Worm (Caenorhabditis elegans): ENCODE results near the gene clec-196.
A peak's percentile ranks its signal among the peaks of the same experiment; 100 is the strongest.

Gene clec-196

ce11 chrIV:17249691-17250181 is 27.0 kb upstream of the clec-196 start, which contains the start of gene eelo-2 (continued):
- TF ChIP-seq sox-4 (tag; optimal IDR thresholded peaks at IDR 0.05) (no peak), pha-4 (tag; optimal IDR thresholded peaks at IDR 0.05) (no peak), nhr-232 (tag; optimal IDR thresholded peaks at IDR 0.05) (no peak), hlh-8 (tag; optimal IDR thresholded peaks at IDR 0.05) (peak; percentile 20), C38D4.7 (GFP tag; optimal IDR thresholded peaks at IDR 0.05) (no peak), pqm-1 (tag; optimal IDR thresholded peaks at IDR 0.05) (peak; percentile 84), madf-2 (tag; optimal IDR thresholded peaks at IDR 0.05) (peak; percentile 33), ceh-18 (tag; optimal IDR thresholded peaks at IDR 0.05) (peak; percentile 94), rnt-1 (tag; optimal IDR thresholded peaks at IDR 0.05) (peak; percentile 68), ref-2 (tag; optimal IDR thresholded peaks at IDR 0.05) (peak; percentile 82), ceh-2 (tag; optimal IDR thresholded peaks at IDR 0.05) (peak; percentile 49), hlh-15 (tag; optimal IDR thresholded peaks at IDR 0.05) (no peak), ceh-19 (GFP tag; optimal IDR thresholded peaks at IDR 0.05) (peak; percentile 6), zip-5 (tag; optimal IDR thresholded peaks at IDR 0.05) (no peak), sox-2 (GFP tag; IDR thresholded peaks at IDR 0.05) (0 out of 2 replicates have a peak, but pooled peaks have one; percentile 34), gmeb-2 (tag; optimal IDR thresholded peaks at IDR 0.05) (peak; percentile 54), dve-1 (tag; optimal IDR thresholded peaks at IDR 0.05) (peak; percentile 88), hlh-6 (tag; optimal IDR thresholded peaks at IDR 0.05) (no peak), unc-86 (tag; optimal IDR thresholded peaks at IDR 0.05) (peak; percentile 63), eyg-1 (tag; optimal IDR thresholded peaks at IDR 0.05) (no peak), ztf-16 (tag; optimal IDR thresholded peaks at IDR 0.05) (peak; percentile 69), nfya-1 (tag; optimal IDR thresholded peaks at IDR 0.05) (peak; percentile 93)

ce11 chrIV:17253435-17253834 is 23.3 kb upstream of the clec-196 start:
- TF ChIP-seq K09A11.1 (tag; optimal IDR thresholded peaks at IDR 0.05; ENCODE audit: insufficient read depth) (no peak), tbx-2 (tag; optimal IDR thresholded peaks at IDR 0.05) (no peak), ceh-18 (tag; optimal IDR thresholded peaks at IDR 0.05) (no peak), unc-86 (tag; optimal IDR thresholded peaks at IDR 0.05) (no peak), gmeb-2 (tag; optimal IDR thresholded peaks at IDR 0.05) (no peak), ref-2 (tag; optimal IDR thresholded peaks at IDR 0.05) (no peak), ceh-48 (tag; optimal IDR thresholded peaks at IDR 0.05) (no peak), hlh-13 (GFP tag; optimal IDR thresholded peaks at IDR 0.05) (no peak), odd-2 (tag; optimal IDR thresholded peaks at IDR 0.05) (no peak), zip-5 (tag; optimal IDR thresholded peaks at IDR 0.05) (no peak), ceh-14 (tag; optimal IDR thresholded peaks at IDR 0.05) (no peak), ceh-2 (tag; optimal IDR thresholded peaks at IDR 0.05) (no peak), ceh-22 (tag; optimal IDR thresholded peaks at IDR 0.05) (no peak), hlh-15 (tag; optimal IDR thresholded peaks at IDR 0.05) (no peak), ceh-34 (tag; optimal IDR thresholded peaks at IDR 0.05) (no peak), pat-9 (tag; optimal IDR thresholded peaks at IDR 0.05) (no peak)

ce11 chrIV:17255001-17255400 is 21.8 kb upstream of the clec-196 start, which contains the start of gene gtf-2E1:
TSS of gene gtf-2E1 (plus strand) at chrIV:17255301.
- TF ChIP-seq ceh-45 (GFP tag; IDR thresholded peaks at IDR 0.05), result no peak
- TF ChIP-seq rnt-1 (tag; optimal IDR thresholded peaks at IDR 0.05), result no peak
- TF ChIP-seq ceh-9 (tag; optimal IDR thresholded peaks at IDR 0.05), result no peak
- TF ChIP-seq tbx-7 (tag; optimal IDR thresholded peaks at IDR 0.05), result no peak
- no peak for TF ChIP-seq elt-2 (tag; optimal IDR thresholded peaks at IDR 0.05)
- no peak for TF ChIP-seq ceh-18 (tag; optimal IDR thresholded peaks at IDR 0.05)
- no peak for TF ChIP-seq hlh-6 (tag; optimal IDR thresholded peaks at IDR 0.05)
- TF ChIP-seq sdc-2 (tag; optimal IDR thresholded peaks at IDR 0.05), result no peak
- no peak for TF ChIP-seq ref-2 (tag; optimal IDR thresholded peaks at IDR 0.05)
- no peak for TF ChIP-seq pha-2 (tag; optimal IDR thresholded peaks at IDR 0.05)
- TF ChIP-seq nhr-232 (tag; optimal IDR thresholded peaks at IDR 0.05), result no peak
- no peak for TF ChIP-seq T23F11.4 (GFP tag; optimal IDR thresholded peaks at IDR 0.05)
- TF ChIP-seq gmeb-2 (tag; optimal IDR thresholded peaks at IDR 0.05), result no peak
- TF ChIP-seq dve-1 (tag; optimal IDR thresholded peaks at IDR 0.05), result no peak
- TF ChIP-seq sox-2 (GFP tag; IDR thresholded peaks at IDR 0.05), result no peak
